Fruit fly (Drosophila melanogaster) whole organism: ENCODE results near the gene Sema1a.

ENCODE experiments used
- CG8478 ChIP-seq: fragments of >200 bp; optimal IDR thresholded peaks from 2 replicates; lab custom pipeline; 2018; ENCODE audit warnings: inconsistent platforms
- pan ChIP-seq: fragments of >200 bp; optimal IDR thresholded peaks from 2 replicates; lab custom pipeline; 2017
- psq ChIP-seq: fragments of >200 bp; optimal IDR thresholded peaks from 2 replicates; lab custom pipeline; 2017
- usp ChIP-seq: fragments of >200 bp; optimal IDR thresholded peaks from 2 replicates; lab custom pipeline; 2017; ENCODE audit warnings: missing biosample characterization, missing genetic modification characterization, mixed read lengths

dm6 chr2L:8692426-8693180, 150.7 kb downstream of the Sema1a start:
- TF ChIP-seq pan (lab: Kevin White, UChicago) (no peak), usp (GFP tag; lab: Kevin White, UChicago) (no peak), CG8478 (no peak), psq (lab: Kevin White, UChicago) (no peak)
